Worm (Caenorhabditis elegans): ENCODE measurements around the gene Y105C5A.1268.
"Not testable (repeated sequence)": the region's sequence is repeated elsewhere in the genome, so short reads cannot be mapped to it uniquely, and the experiment has no call there.

Y105C5A.1268 gene

DNA sequence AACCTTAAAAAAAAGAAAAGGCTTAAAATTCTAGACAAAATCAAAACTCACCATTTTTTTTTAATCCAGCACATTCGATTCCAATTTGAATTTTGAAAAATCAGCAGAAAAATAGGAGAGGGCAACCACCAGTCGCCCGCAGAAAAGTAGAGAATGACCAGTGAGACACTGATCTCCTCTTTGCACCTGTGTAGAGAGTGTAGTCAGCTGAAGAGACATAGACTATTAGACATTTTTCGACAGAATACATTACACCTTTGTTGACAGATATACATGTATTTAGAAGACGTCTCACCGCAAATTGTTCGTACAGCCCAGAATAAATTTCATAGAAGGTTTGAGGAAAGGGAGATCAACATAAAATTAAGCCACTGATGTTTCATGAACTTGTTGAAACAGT is 2.0 kb upstream of the Y105C5A.1268 start:
- TF ChIP-seq hmg-11 (tag; optimal IDR thresholded peaks at IDR 0.05) (no peak), ZK546.5 (tag; optimal IDR thresholded peaks at IDR 0.05) (no peak), elt-3 (tag; optimal IDR thresholded peaks at IDR 0.05) (no peak), mml-1 (tag; optimal IDR thresholded peaks at IDR 0.05) (no peak), nhr-25 (tag; optimal IDR thresholded peaks at IDR 0.05) (no peak), elt-2 (tag; optimal IDR thresholded peaks at IDR 0.05) (no peak), aly-2 (tag; optimal IDR thresholded peaks at IDR 0.05) (no peak), fos-1 (tag; optimal IDR thresholded peaks at IDR 0.05) (no peak), ceh-9 (tag; optimal IDR thresholded peaks at IDR 0.05) (no peak), nhr-76 (tag; optimal IDR thresholded peaks at IDR 0.05) (no peak), ztf-11 (tag; optimal IDR thresholded peaks at IDR 0.05) (no peak)

- not testable (repeated sequence) for TF ChIP-seq elt-1, tbx-2, nhr-23 (tag; optimal IDR thresholded peaks at IDR 0.05)
These were observed 4.6 kb downstream of the Y105C5A.1268 start, which contains the start of gene Y105C5A.12 for ce11 chrIV:15641699-15642098. Gene Y105C5A.12, minus strand, starts transcription at chrIV:15641799.

ce11 chrIV:15640852-15641251 is 5.4 kb downstream of the Y105C5A.1268 start, which contains the start of gene Y105C5A.13:
Gene Y105C5A.13, plus strand, starts transcription at chrIV:15641231.
- no peak for TF ChIP-seq nhr-25 (tag; optimal IDR thresholded peaks at IDR 0.05)
- no peak for TF ChIP-seq ceh-82 (tag; optimal IDR thresholded peaks at IDR 0.05)
- TF ChIP-seq unc-39 (tag; optimal IDR thresholded peaks at IDR 0.05) = no peak
- TF ChIP-seq elt-1 (tag; optimal IDR thresholded peaks at IDR 0.05) = no peak
- TF ChIP-seq snpc-4 (tag; optimal IDR thresholded peaks at IDR 0.05) = no peak
- TF ChIP-seq ztf-11 (tag; optimal IDR thresholded peaks at IDR 0.05) = no peak
- no peak for TF ChIP-seq zag-1 (tag; optimal IDR thresholded peaks at IDR 0.05)
- TF ChIP-seq pqm-1 (tag; optimal IDR thresholded peaks at IDR 0.05) = peak; percentile 82
- TF ChIP-seq mdl-1 (tag; optimal IDR thresholded peaks at IDR 0.05) = no peak
- no peak for TF ChIP-seq ZK546.5 (tag; optimal IDR thresholded peaks at IDR 0.05)
- TF ChIP-seq ceh-16 (tag; optimal IDR thresholded peaks at IDR 0.05) = no peak
- no peak for TF ChIP-seq eor-1 (tag; optimal IDR thresholded peaks at IDR 0.05)
- TF ChIP-seq ztf-4 (tag; optimal IDR thresholded peaks at IDR 0.05) = no peak
- peak; percentile 89 for TF ChIP-seq elt-2 (tag; optimal IDR thresholded peaks at IDR 0.05)
- peak; percentile 55 for TF ChIP-seq jun-1 (tag; optimal IDR thresholded peaks at IDR 0.05)
- TF ChIP-seq pha-4 (tag; optimal IDR thresholded peaks at IDR 0.05) = peak; percentile 7
- TF ChIP-seq nhr-43 (tag; optimal IDR thresholded peaks at IDR 0.05; ENCODE audit: poor library complexity, severe bottlenecking) = no peak
- TF ChIP-seq lsy-12 (tag; optimal IDR thresholded peaks at IDR 0.05) = no peak
- TF ChIP-seq lin-39 (tag; optimal IDR thresholded peaks at IDR 0.05) = no peak
- no peak for TF ChIP-seq elt-3 (tag; optimal IDR thresholded peaks at IDR 0.05)
- no peak for TF ChIP-seq aly-2 (tag; optimal IDR thresholded peaks at IDR 0.05)
- no peak for TF ChIP-seq tbx-2 (tag; optimal IDR thresholded peaks at IDR 0.05)
- no peak for TF ChIP-seq skn-1 (tag; optimal IDR thresholded peaks at IDR 0.05)

DNA sequence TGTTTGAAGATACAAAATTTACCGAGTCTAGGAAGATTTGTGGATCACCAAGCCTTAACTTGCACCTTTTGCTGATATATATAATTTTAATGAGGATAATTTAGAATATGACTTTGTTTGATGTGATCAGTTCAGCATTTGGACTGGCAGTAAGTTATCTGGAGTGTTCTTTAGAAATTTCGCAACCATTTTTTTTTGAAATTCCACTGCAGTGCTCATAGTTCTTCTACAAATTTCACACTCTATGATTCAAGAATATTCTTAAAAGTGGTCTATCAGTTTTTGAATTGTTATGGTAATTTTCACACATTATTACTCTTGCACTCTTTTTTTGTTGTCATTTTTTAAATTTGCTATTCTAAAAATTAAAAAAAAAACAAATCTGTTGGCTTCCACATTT is 7.0 kb downstream of the Y105C5A.1268 start:
- TF ChIP-seq pqm-1 (tag; optimal IDR thresholded peaks at IDR 0.05) = no peak
- no peak for TF ChIP-seq fkh-10 (GFP tag; optimal IDR thresholded peaks at IDR 0.05)
- no peak for TF ChIP-seq lin-15B (tag; optimal IDR thresholded peaks at IDR 0.05)
- no peak for TF ChIP-seq zag-1 (tag; optimal IDR thresholded peaks at IDR 0.05)
- TF ChIP-seq ZK546.5 (tag; optimal IDR thresholded peaks at IDR 0.05) = no peak
- TF ChIP-seq nfya-1 (tag; optimal IDR thresholded peaks at IDR 0.05; ENCODE audit: insufficient read depth) = no peak
- TF ChIP-seq ceh-28 (tag; optimal IDR thresholded peaks at IDR 0.05) = no peak
- no peak for TF ChIP-seq unc-62 (GFP tag; optimal IDR thresholded peaks at IDR 0.05)

ce11 chrIV:15635462-15635861 is 10.8 kb downstream of the Y105C5A.1268 start, which contains the start of gene Y105C5A.10:
Gene Y105C5A.10, plus strand, starts transcription at chrIV:15635762.
- not testable (repeated sequence) for TF ChIP-seq lin-15B, ceh-82, R02D3.7 (tag; optimal IDR thresholded peaks at IDR 0.05)
